Fruit fly (Drosophila melanogaster) whole organism, adult: ENCODE data around the gene CG43248.

ENCODE experiments used
- CG11617 ChIP-seq: fragments of 200-800 bp; sonication (Bioruptor generic); optimal IDR thresholded peaks from 2 replicates; lab custom pipeline; 2017; ENCODE audit warnings: mild to moderate bottlenecking, missing biosample characterization, missing genetic modification reagents, missing genetic modification characterization
- CG14711 ChIP-seq: fragments of 200-800 bp; sonication (Bioruptor generic); optimal IDR thresholded peaks from 2 replicates; lab custom pipeline; 2018; ENCODE audit warnings: missing biosample characterization, mild to moderate bottlenecking, missing genetic modification characterization, moderate library complexity
- CG1620 ChIP-seq: fragments of 200-800 bp; sonication (Bioruptor generic); optimal IDR thresholded peaks from 2 replicates; lab custom pipeline; 2016; ENCODE audit warnings: missing biosample characterization, missing genetic modification characterization
- CG33017 ChIP-seq: fragments of 200-800 bp; sonication (Bioruptor generic); optimal IDR thresholded peaks from 2 replicates; lab custom pipeline; 2018; ENCODE audit warnings: missing biosample characterization, mild to moderate bottlenecking, missing genetic modification characterization, moderate library complexity
- CG5204 ChIP-seq: fragments of 200-800 bp; sonication (Bioruptor generic); optimal IDR thresholded peaks from 2 replicates; lab custom pipeline; 2016; ENCODE audit warnings: missing biosample characterization, missing genetic modification characterization
- CG7045 ChIP-seq: fragments of 200-800 bp; sonication (Bioruptor generic); optimal IDR thresholded peaks from 2 replicates; lab custom pipeline; 2017; ENCODE audit warnings: missing biosample characterization, mild to moderate bottlenecking, missing genetic modification characterization
- CG7101 ChIP-seq: fragments of 200-800 bp; sonication (Bioruptor generic); optimal IDR thresholded peaks from 2 replicates; lab custom pipeline; 2018; ENCODE audit warnings: missing biosample characterization, mild to moderate bottlenecking, missing genetic modification characterization, moderate library complexity
- Clk ChIP-seq: fragments of 200-800 bp; sonication (Bioruptor generic); optimal IDR thresholded peaks from 2 replicates; lab custom pipeline; 2017; ENCODE audit warnings: missing biosample characterization, missing genetic modification characterization
- Crg-1 ChIP-seq: fragments of 200-800 bp; sonication (Bioruptor generic); optimal IDR thresholded peaks from 2 replicates; lab custom pipeline; 2016; ENCODE audit warnings: missing biosample characterization, missing genetic modification characterization
- Hr96 ChIP-seq: fragments of 200-800 bp; sonication (Bioruptor generic); optimal IDR thresholded peaks from 2 replicates; lab custom pipeline; 2016; ENCODE audit warnings: missing biosample characterization, missing genetic modification characterization
- Mnt ChIP-seq: fragments of 200-800 bp; sonication (Bioruptor generic); optimal IDR thresholded peaks from 2 replicates; lab custom pipeline; 2016; ENCODE audit warnings: missing biosample characterization, mild to moderate bottlenecking, missing genetic modification characterization
- bab1 ChIP-seq: fragments of 200-800 bp; sonication (Bioruptor generic); optimal IDR thresholded peaks from 3 replicates; lab custom pipeline; 2019; ENCODE audit warnings: missing biosample characterization, mild to moderate bottlenecking, missing genetic modification characterization, moderate library complexity
- cic ChIP-seq: fragments of 200-800 bp; sonication (Bioruptor generic); optimal IDR thresholded peaks from 2 replicates; lab custom pipeline; 2017; ENCODE audit warnings: missing biosample characterization, mild to moderate bottlenecking, missing genetic modification characterization, moderate library complexity
- cnc ChIP-seq, 2 experiments: fragments of >200 bp; optimal IDR thresholded peaks; 2 replicates each; lab custom pipeline; 2017
- kay ChIP-seq: fragments of 200-800 bp; sonication (Bioruptor generic); peaks from one replicate; lab custom pipeline; 2016; ENCODE audit warnings: missing biosample characterization, missing genetic modification characterization, borderline replicate concordance
- ovo ChIP-seq: fragments of 200-800 bp; sonication (Bioruptor generic); optimal IDR thresholded peaks from 2 replicates; lab custom pipeline; 2016; ENCODE audit warnings: missing biosample characterization, missing genetic modification characterization
- pad ChIP-seq: fragments of 200-800 bp; sonication (Bioruptor generic); optimal IDR thresholded peaks from 3 replicates; lab custom pipeline; 2017; ENCODE audit warnings: missing biosample characterization, missing genetic modification characterization, mild to moderate bottlenecking, moderate library complexity, missing genetic modification reagents
- tj ChIP-seq: fragments of 200-800 bp; sonication (Bioruptor generic); optimal IDR thresholded peaks from 3 replicates; lab custom pipeline; 2017; ENCODE audit warnings: missing biosample characterization, mild to moderate bottlenecking, missing genetic modification characterization, moderate library complexity
- toe ChIP-seq: fragments of 200-800 bp; sonication (Bioruptor generic); optimal IDR thresholded peaks from 2 replicates; lab custom pipeline; 2016; ENCODE audit warnings: missing biosample characterization, missing genetic modification characterization

CG43248 gene

dm6 chr3L:15548843-15549242 lies 17.6 kb upstream of the CG43248 start:
- no peak for TF ChIP-seq CG14711
- peak; percentile 12 for TF ChIP-seq CG33017 (tag; lab: Kevin White, UChicago)
- peak; percentile 2 for TF ChIP-seq cic (GFP tag; lab: Kevin White, UChicago)
- TF ChIP-seq CG7045 (GFP tag; lab: Kevin White, UChicago) = peak; percentile 0
- peak; percentile 3 for TF ChIP-seq CG11617

dm6 chr3L:15547187-15547790 lies 16.0 kb upstream of the CG43248 start:
- TF ChIP-seq CG14711 (no peak), toe (GFP tag; lab: Kevin White, UChicago) (no peak), cic (GFP tag; lab: Kevin White, UChicago) (peak; percentile 8), Hr96 (no peak), Crg-1 (GFP tag; lab: Kevin White, UChicago) (no peak), kay (GFP tag; lab: Kevin White, UChicago) (peak; percentile 64)

- TF ChIP-seq CG14711 = no peak
- no peak for TF ChIP-seq Crg-1 (GFP tag; lab: Kevin White, UChicago)
- TF ChIP-seq tj (GFP tag; lab: Kevin White, UChicago) = peak; percentile 95
- TF ChIP-seq cic (GFP tag; lab: Kevin White, UChicago) = no peak
- TF ChIP-seq CG1620 (GFP tag; lab: Kevin White, UChicago) = no peak
Observed at dm6 chr3L:15544455-15545415, 13.5 kb upstream of the CG43248 start.

dm6 chr3L:15543467-15543866 lies 12.2 kb upstream of the CG43248 start:
- TF ChIP-seq CG7045 (GFP tag; lab: Kevin White, UChicago) (no peak), Crg-1 (GFP tag; lab: Kevin White, UChicago) (no peak), CG14711 (no peak), Hr96 (no peak), pad (no peak), cic (GFP tag; lab: Kevin White, UChicago) (no peak), CG33017 (tag; lab: Kevin White, UChicago) (no peak), cnc (optimal IDR thresholded peaks at IDR 0.05; lab: Kevin White, UChicago) (no peak), Mnt (GFP tag; lab: Kevin White, UChicago) (no peak), kay (GFP tag; lab: Kevin White, UChicago) (no peak), CG5204 (GFP tag; lab: Kevin White, UChicago) (no peak), bab1 (GFP tag; lab: Kevin White, UChicago) (no peak), CG7101 (tag; lab: Kevin White, UChicago) (no peak), tj (GFP tag; lab: Kevin White, UChicago) (no peak), Clk (GFP tag; lab: Kevin White, UChicago) (no peak), CG1620 (GFP tag; lab: Kevin White, UChicago) (no peak), ovo (GFP tag; lab: Kevin White, UChicago) (no peak), toe (GFP tag; lab: Kevin White, UChicago) (no peak), CG11617 (no peak)

- no peak for TF ChIP-seq bab1 (GFP tag; lab: Kevin White, UChicago)
- peak; percentile 94 for TF ChIP-seq tj (GFP tag; lab: Kevin White, UChicago)
Observed at dm6 chr3L:15543049-15543448, 11.8 kb upstream of the CG43248 start.

- TF ChIP-seq cnc (optimal IDR thresholded peaks at IDR 0.05; lab: Kevin White, UChicago) = no peak
- TF ChIP-seq CG7045 (GFP tag; lab: Kevin White, UChicago) = no peak
- no peak for TF ChIP-seq tj (GFP tag; lab: Kevin White, UChicago)
- no peak for TF ChIP-seq Hr96
Observed at dm6 chr3L:15541281-15541680, 10.0 kb upstream of the CG43248 start.

- TF ChIP-seq CG33017 (tag; lab: Kevin White, UChicago) (no peak), cnc (optimal IDR thresholded peaks at IDR 0.05; lab: Kevin White, UChicago) (no peak), CG7045 (GFP tag; lab: Kevin White, UChicago) (no peak), Hr96 (no peak), CG5204 (GFP tag; lab: Kevin White, UChicago) (no peak)
Observed at dm6 chr3L:15540682-15541081, 9.4 kb upstream of the CG43248 start.
